Fruit fly (Drosophila melanogaster) whole organism, embryonic: Measurements from ENCODE around the gene dah.

Experiments used
- Aef1 ChIP-seq: fragments of 200-800 bp; sonication (Bioruptor generic); IDR thresholded peaks from 3 replicates; pipeline ENCODE4 v1.3.6; 2022; ENCODE audit warnings: missing biosample characterization, missing genetic modification characterization
- BtbVII ChIP-seq: fragments of 200-800 bp; sonication (Bioruptor generic); optimal IDR thresholded peaks from 3 replicates; lab custom pipeline; 2017; ENCODE audit warnings: missing biosample characterization, mild to moderate bottlenecking, missing genetic modification characterization
- CG10366 ChIP-seq: fragments of 200-800 bp; sonication (Bioruptor generic); IDR thresholded peaks from 2 replicates; pipeline ENCODE4 v1.3.6; 2022; ENCODE audit warnings: missing biosample characterization, missing genetic modification characterization
- CG11504 ChIP-seq: fragments of 200-800 bp; sonication (Bioruptor generic); optimal IDR thresholded peaks from 3 replicates; lab custom pipeline; 2019; ENCODE audit warnings: missing biosample characterization, mild to moderate bottlenecking, missing genetic modification characterization, moderate library complexity
- CG13624 ChIP-seq: fragments of 200-800 bp; sonication (Bioruptor generic); optimal IDR thresholded peaks from 2 replicates; lab custom pipeline; 2016; ENCODE audit warnings: missing biosample characterization, missing genetic modification characterization
- CG15269 ChIP-seq: fragments of 200-800 bp; sonication (Bioruptor generic); optimal IDR thresholded peaks from 2 replicates; lab custom pipeline; 2018; ENCODE audit warnings: missing biosample characterization, mild to moderate bottlenecking, missing genetic modification characterization, moderate library complexity
- CG15514 ChIP-seq: fragments of 200-800 bp; sonication (Bioruptor generic); optimal IDR thresholded peaks from 3 replicates; lab custom pipeline; 2017; ENCODE audit warnings: missing biosample characterization, missing genetic modification characterization, mild to moderate bottlenecking, moderate library complexity, missing genetic modification reagents
- CG17359 ChIP-seq: fragments of 200-800 bp; sonication (Bioruptor generic); optimal IDR thresholded peaks from 3 replicates; lab custom pipeline; 2018; ENCODE audit warnings: missing biosample characterization, mild to moderate bottlenecking, missing genetic modification characterization, moderate library complexity
- CG18599 ChIP-seq: fragments of 200-800 bp; sonication (Bioruptor generic); optimal IDR thresholded peaks from 3 replicates; lab custom pipeline; 2017; ENCODE audit warnings: missing biosample characterization, missing genetic modification characterization, mild to moderate bottlenecking, moderate library complexity, missing genetic modification reagents
- CG3847 ChIP-seq: fragments of 200-800 bp; sonication (Bioruptor generic); IDR thresholded peaks from 2 replicates; pipeline ENCODE4 v1.3.6; 2022; ENCODE audit warnings: missing biosample characterization, missing genetic modification characterization
- CG6272 ChIP-seq: fragments of 200-800 bp; sonication (Bioruptor generic); IDR thresholded peaks from 2 replicates; pipeline ENCODE4 v1.3.6; 2022; ENCODE audit warnings: missing biosample characterization, missing genetic modification characterization
- CG7372 ChIP-seq: fragments of 200-800 bp; sonication (Bioruptor generic); IDR thresholded peaks from 2 replicates; pipeline ENCODE4 v1.3.6; 2022; ENCODE audit warnings: missing biosample characterization, missing genetic modification characterization
- CG9727 ChIP-seq: fragments of 200-800 bp; sonication (Bioruptor generic); optimal IDR thresholded peaks from 3 replicates; lab custom pipeline; 2017; ENCODE audit warnings: missing biosample characterization, mild to moderate bottlenecking, missing genetic modification characterization
- CG9932 ChIP-seq: fragments of 200-800 bp; sonication (Bioruptor generic); IDR thresholded peaks from 2 replicates; pipeline ENCODE4 v1.3.6; 2022; ENCODE audit warnings: missing biosample characterization, missing genetic modification characterization
- CHES-1-like ChIP-seq: fragments of 200-800 bp; sonication (Bioruptor generic); optimal IDR thresholded peaks from 2 replicates; lab custom pipeline; 2016; ENCODE audit warnings: missing biosample characterization, missing genetic modification characterization
- CoRest ChIP-seq: fragments of 200-800 bp; sonication (Bioruptor generic); optimal IDR thresholded peaks from 3 replicates; lab custom pipeline; 2018; ENCODE audit warnings: missing biosample characterization, mild to moderate bottlenecking, missing genetic modification characterization, moderate library complexity
- Hr3 ChIP-seq: fragments of 200-800 bp; sonication (Bioruptor generic); optimal IDR thresholded peaks from 3 replicates; lab custom pipeline; 2016; ENCODE audit warnings: missing biosample characterization, missing genetic modification characterization
- Hr51 ChIP-seq, 2 experiments: fragments of 200-800 bp; sonication (Bioruptor generic); optimal IDR thresholded peaks; 2 replicates in 1 of 2; 3 replicates in 1 of 2; lab custom pipeline; 2016 to 2018; ENCODE audit warnings: missing biosample characterization in 2 of 2, missing genetic modification characterization in 2 of 2, mild to moderate bottlenecking in 1 of 2, moderate library complexity in 1 of 2
- Med ChIP-seq: fragments of 200-800 bp; sonication (Bioruptor generic); peaks from one replicate; lab custom pipeline; 2016; ENCODE audit warnings: missing biosample characterization, missing genetic modification characterization, mild to moderate bottlenecking, inconsistent platforms, moderate library complexity
- Nf-YA ChIP-seq: fragments of 200-800 bp; sonication (Bioruptor generic); IDR thresholded peaks from 2 replicates; pipeline ENCODE4 v1.3.6; 2022; ENCODE audit warnings: missing biosample characterization, missing genetic modification characterization
- Ptx1 ChIP-seq: fragments of 200-800 bp; sonication (Bioruptor generic); IDR thresholded peaks from 2 replicates; pipeline ENCODE4 v1.3.6; 2022; ENCODE audit warnings: missing biosample characterization, missing genetic modification characterization
- Rfx ChIP-seq: fragments of 200-800 bp; sonication (Bioruptor generic); IDR thresholded peaks from 2 replicates; pipeline ENCODE4 v1.3.6; 2022; ENCODE audit warnings: missing biosample characterization, missing genetic modification characterization
- Sry-β ChIP-seq: fragments of 200-800 bp; sonication (Bioruptor generic); optimal IDR thresholded peaks from 2 replicates; lab custom pipeline; 2018; ENCODE audit warnings: missing biosample characterization, mild to moderate bottlenecking, missing genetic modification characterization, moderate library complexity
- al ChIP-seq: fragments of 200-800 bp; sonication (Bioruptor generic); IDR thresholded peaks from 2 replicates; pipeline ENCODE4 v1.3.6; 2022; ENCODE audit warnings: missing biosample characterization, missing genetic modification characterization
- amos ChIP-seq: fragments of 200-800 bp; sonication (Bioruptor generic); IDR thresholded peaks from 2 replicates; pipeline ENCODE4 v1.3.6; 2022; ENCODE audit warnings: missing biosample characterization, missing genetic modification characterization; ENCODE audit not compliant: partially characterized antibody
- bab2 ChIP-seq: fragments of 200-800 bp; sonication (Bioruptor generic); optimal IDR thresholded peaks from 2 replicates; lab custom pipeline; 2016; ENCODE audit warnings: missing biosample characterization, missing genetic modification characterization
- bbx ChIP-seq: fragments of 200-800 bp; sonication (Bioruptor generic); IDR thresholded peaks from 2 replicates; pipeline ENCODE4 v1.3.6; 2022; ENCODE audit warnings: missing biosample characterization, missing genetic modification characterization; ENCODE audit not compliant: partially characterized antibody
- caup ChIP-seq: fragments of 200-800 bp; sonication (Bioruptor generic); optimal IDR thresholded peaks from 3 replicates; lab custom pipeline; 2017; ENCODE audit warnings: missing biosample characterization, mild to moderate bottlenecking, missing genetic modification characterization, moderate library complexity; ENCODE audit not compliant: severe bottlenecking
- crol ChIP-seq: fragments of 200-800 bp; sonication (Bioruptor generic); IDR thresholded peaks from 2 replicates; pipeline ENCODE4 v1.3.6; 2022; ENCODE audit warnings: missing biosample characterization, missing genetic modification characterization
- crp ChIP-seq, 2 experiments: fragments of 200-800 bp; sonication (Bioruptor generic); optimal IDR thresholded peaks; 2 replicates in 1 of 2; 3 replicates in 1 of 2; lab custom pipeline; 2017; ENCODE audit warnings: missing biosample characterization in 2 of 2, missing genetic modification characterization in 2 of 2, mild to moderate bottlenecking in 1 of 2, moderate library complexity in 1 of 2
- cwo ChIP-seq: fragments of 200-800 bp; sonication (Bioruptor generic); optimal IDR thresholded peaks from 3 replicates; lab custom pipeline; 2017; ENCODE audit warnings: missing biosample characterization, missing genetic modification characterization, mild to moderate bottlenecking, moderate library complexity, missing genetic modification reagents
- danr ChIP-seq: fragments of 200-800 bp; sonication (Bioruptor generic); IDR thresholded peaks from 2 replicates; pipeline ENCODE4 v1.3.6; 2022; ENCODE audit warnings: missing biosample characterization, missing genetic modification characterization
- dpn ChIP-seq, 2 experiments: fragments of 200-800 bp; sonication (Bioruptor generic); optimal IDR thresholded peaks; 3 replicates each; lab custom pipeline; 2016; ENCODE audit warnings: missing biosample characterization in 2 of 2, missing genetic modification characterization in 2 of 2
- dysf ChIP-seq: fragments of 200-800 bp; sonication (Bioruptor generic); IDR thresholded peaks from 3 replicates; pipeline ENCODE4 v1.3.6; 2022; ENCODE audit warnings: missing biosample characterization, missing genetic modification characterization
- gce ChIP-seq: fragments of 200-800 bp; sonication (Bioruptor generic); IDR thresholded peaks from 3 replicates; pipeline ENCODE4 v1.3.6; 2022; ENCODE audit warnings: missing biosample characterization, missing genetic modification characterization
- grau ChIP-seq: fragments of 200-800 bp; optimal IDR thresholded peaks from 3 replicates; lab custom pipeline; 2019; ENCODE audit warnings: missing biosample characterization, mild to moderate bottlenecking, missing genetic modification characterization, moderate library complexity
- gsb ChIP-seq: fragments of 200-800 bp; sonication (Bioruptor generic); IDR thresholded peaks from 2 replicates; pipeline ENCODE4 v1.3.6; 2022; ENCODE audit warnings: missing biosample characterization, missing genetic modification characterization
- lab ChIP-seq: fragments of 200-800 bp; sonication (Bioruptor generic); optimal IDR thresholded peaks from 3 replicates; lab custom pipeline; 2017; ENCODE audit warnings: missing biosample characterization, missing genetic modification characterization, mild to moderate bottlenecking, moderate library complexity, missing genetic modification reagents
- lmd ChIP-seq: fragments of 200-800 bp; sonication (Bioruptor generic); IDR thresholded peaks from 2 replicates; pipeline ENCODE4 v1.3.6; 2022; ENCODE audit warnings: missing biosample characterization, missing genetic modification characterization
- ranshi ChIP-seq: fragments of 200-800 bp; sonication (Bioruptor generic); IDR thresholded peaks from 2 replicates; pipeline ENCODE4 v1.3.6; 2022; ENCODE audit warnings: missing biosample characterization, missing genetic modification characterization
- row ChIP-seq: fragments of 200-800 bp; sonication (Bioruptor generic); IDR thresholded peaks from 3 replicates; pipeline ENCODE4 v1.3.6; 2022; ENCODE audit warnings: missing biosample characterization, missing genetic modification characterization
- schlank ChIP-seq: fragments of 200-800 bp; sonication (Bioruptor generic); optimal IDR thresholded peaks from 2 replicates; lab custom pipeline; 2018; ENCODE audit warnings: missing biosample characterization, mild to moderate bottlenecking, missing genetic modification characterization
- sens ChIP-seq: fragments of 200-800 bp; sonication (Bioruptor generic); peaks from one replicate; lab custom pipeline; 2016; ENCODE audit warnings: missing biosample characterization, missing genetic modification characterization
- sisA ChIP-seq: fragments of 200-800 bp; sonication (Bioruptor generic); IDR thresholded peaks from 2 replicates; pipeline ENCODE4 v1.3.6; 2022; ENCODE audit warnings: missing biosample characterization, missing genetic modification characterization
- sqz ChIP-seq: fragments of 200-800 bp; sonication (Bioruptor generic); optimal IDR thresholded peaks from 3 replicates; lab custom pipeline; 2018; ENCODE audit warnings: missing biosample characterization, mild to moderate bottlenecking, missing genetic modification characterization
- vvl ChIP-seq: fragments of 200-800 bp; sonication (Bioruptor generic); IDR thresholded peaks from 2 replicates; pipeline ENCODE4 v1.3.6; 2022; ENCODE audit warnings: missing biosample characterization, missing genetic modification characterization

The dah gene

dm6 chrX:15303176-15304115 is 24.7 kb upstream of the dah start (continued):
- no peak for TF ChIP-seq al (GFP tag; lab: Robert Waterston, UW)
- no peak for TF ChIP-seq caup
- TF ChIP-seq CHES-1-like, result no peak
- TF ChIP-seq CG7372 (GFP tag; lab: Robert Waterston, UW), result peak; percentile 90
- no peak for TF ChIP-seq BtbVII (GFP tag; lab: Kevin White, UChicago)

DNA sequence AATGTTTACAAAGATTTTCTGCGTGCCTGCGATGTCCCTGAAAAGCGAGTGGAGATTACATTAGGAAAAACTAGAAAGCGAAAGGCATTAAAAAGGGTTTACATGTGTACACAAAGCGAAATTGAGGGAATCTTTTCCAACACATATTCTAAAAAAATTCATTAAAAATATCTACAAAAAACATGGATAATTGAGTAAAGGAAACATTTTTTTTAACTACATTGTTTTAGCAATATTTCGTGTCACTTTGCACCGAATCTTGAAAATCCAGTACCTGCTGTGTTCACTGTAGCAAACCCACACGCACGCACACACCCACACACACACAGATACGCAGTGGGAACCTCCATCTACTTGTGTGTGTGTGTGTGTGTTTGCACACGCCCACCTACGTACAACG is 23.9 kb upstream of the dah start:
- TF ChIP-seq CG11504 (tag; lab: Kevin White, UChicago) (peak; percentile 37), sens (GFP tag; lab: Kevin White, UChicago) (peak; percentile 49), ranshi (GFP tag; lab: Robert Waterston, UW) (peak; percentile 51; the same call in 1 of the 2 replicates), vvl (GFP tag; lab: Robert Waterston, UW) (peak; percentile 36; the same call in 1 of the 2 replicates), al (GFP tag; lab: Robert Waterston, UW) (no peak), cwo (GFP tag; lab: Kevin White, UChicago) (peak; percentile 29), bbx (GFP tag; lab: Robert Waterston, UW) (no peak), row (GFP tag; lab: Robert Waterston, UW) (peak; percentile 68), lmd (GFP tag; lab: Robert Waterston, UW) (peak; percentile 48; the same call in 1 of the 2 replicates), sisA (GFP tag; lab: Robert Waterston, UW) (0 out of 2 replicates have a peak, but pooled peaks have one; percentile 23), CG9932 (GFP tag; lab: Robert Waterston, UW) (peak; percentile 54), schlank (no peak), CG3847 (GFP tag; lab: Robert Waterston, UW) (0 out of 2 replicates have a peak, but pooled peaks have one; percentile 7), CG17359 (peak; percentile 9), Med (GFP tag; lab: Kevin White, UChicago) (peak; percentile 85), Hr51 (GFP tag; optimal IDR thresholded peaks at IDR 0.05; lab: Kevin White, UChicago) (peak in 1 of 2 experiments; percentile 44), Ptx1 (GFP tag; lab: Robert Waterston, UW) (peak; percentile 50), dysf (peak; percentile 57), CG9727 (peak; percentile 26), Nf-YA (GFP tag; lab: Robert Waterston, UW) (no peak), crp (GFP tag; optimal IDR thresholded peaks at IDR 0.05; lab: Kevin White, UChicago) (no peak), CG6272 (GFP tag; lab: Robert Waterston, UW) (no peak), gce (GFP tag; lab: Robert Waterston, UW) (peak; percentile 59; the same call in 2 of the 3 replicates), Sry-β (GFP tag; lab: Kevin White, UChicago) (no peak), sqz (GFP tag; lab: Kevin White, UChicago) (no peak), CoRest (tag; lab: Kevin White, UChicago) (peak; percentile 16), Hr3 (GFP tag; lab: Kevin White, UChicago) (no peak), grau (tag; lab: Kevin White, UChicago) (peak; percentile 77), lab (peak; percentile 58), CG13624 (GFP tag; lab: Kevin White, UChicago) (peak; percentile 36), bab2 (GFP tag; lab: Kevin White, UChicago) (peak; percentile 1), Rfx (GFP tag; lab: Robert Waterston, UW) (peak; percentile 57), dpn (GFP tag; optimal IDR thresholded peaks at IDR 0.05; lab: Kevin White, UChicago) (peak in 1 of 2 experiments; percentile 10), CG15269 (tag; lab: Kevin White, UChicago) (peak; percentile 36), CG10366 (GFP tag; lab: Robert Waterston, UW) (peak; percentile 22; the same call in 1 of the 2 replicates), amos (GFP tag; lab: Robert Waterston, UW) (no peak), danr (GFP tag; lab: Robert Waterston, UW) (0 out of 2 replicates have a peak, but pooled peaks have one; percentile 32), CG18599 (peak; percentile 79), gsb (GFP tag; lab: Robert Waterston, UW) (0 out of 2 replicates have a peak, but pooled peaks have one; percentile 10), Aef1 (GFP tag; lab: Robert Waterston, UW) (0 out of 3 replicates have a peak, but pooled peaks have one; percentile 23), CG15514 (peak; percentile 20), crol (GFP tag; lab: Robert Waterston, UW) (no peak)
